Worm (Caenorhabditis elegans) whole organism, early embryonic: ENCODE data around the gene ttr-48.

ENCODE experiments used
- F13C5.2 ChIP-seq: sonication (generic microtip); optimal IDR thresholded peaks from 2 replicates; lab custom pipeline; 2017; ENCODE audit warnings: mild to moderate bottlenecking, missing genetic modification characterization, inconsistent platforms, missing compliant biosample characterization
- ama-1 ChIP-seq: fragments of 150-350 bp; optimal IDR thresholded peaks from 2 replicates; lab custom pipeline; 2014
- ceh-36 ChIP-seq: sonication (generic microtip); optimal IDR thresholded peaks from 2 replicates; lab custom pipeline; 2016; ENCODE audit warnings: missing genetic modification characterization, inconsistent platforms, missing compliant biosample characterization
- flt-1 ChIP-seq: fragments of 200-800 bp; sonication (Bioruptor generic); IDR thresholded peaks from 2 replicates; pipeline ENCODE4 v1.3.6; 2022; ENCODE audit warnings: missing genetic modification characterization, missing compliant biosample characterization
- hmbx-1 ChIP-seq: sonication (generic microtip); optimal IDR thresholded peaks from 2 replicates; lab custom pipeline; 2016; ENCODE audit warnings: mild to moderate bottlenecking, missing genetic modification characterization, missing compliant biosample characterization
- hmg-4 ChIP-seq: fragments of 200-800 bp; sonication (Bioruptor generic); optimal IDR thresholded peaks from 2 replicates; lab custom pipeline; 2018; ENCODE audit warnings: mild to moderate bottlenecking, missing genetic modification characterization, missing compliant biosample characterization
- tbx-11 ChIP-seq: fragments of 200-800 bp; sonication (Bioruptor generic); IDR thresholded peaks from 2 replicates; pipeline ENCODE4 v1.3.6; 2022; ENCODE audit warnings: missing genetic modification characterization, missing compliant biosample characterization
- tra-4 ChIP-seq: sonication (generic microtip); optimal IDR thresholded peaks from 2 replicates; lab custom pipeline; 2017; ENCODE audit warnings: missing genetic modification characterization, missing compliant biosample characterization

DNA sequence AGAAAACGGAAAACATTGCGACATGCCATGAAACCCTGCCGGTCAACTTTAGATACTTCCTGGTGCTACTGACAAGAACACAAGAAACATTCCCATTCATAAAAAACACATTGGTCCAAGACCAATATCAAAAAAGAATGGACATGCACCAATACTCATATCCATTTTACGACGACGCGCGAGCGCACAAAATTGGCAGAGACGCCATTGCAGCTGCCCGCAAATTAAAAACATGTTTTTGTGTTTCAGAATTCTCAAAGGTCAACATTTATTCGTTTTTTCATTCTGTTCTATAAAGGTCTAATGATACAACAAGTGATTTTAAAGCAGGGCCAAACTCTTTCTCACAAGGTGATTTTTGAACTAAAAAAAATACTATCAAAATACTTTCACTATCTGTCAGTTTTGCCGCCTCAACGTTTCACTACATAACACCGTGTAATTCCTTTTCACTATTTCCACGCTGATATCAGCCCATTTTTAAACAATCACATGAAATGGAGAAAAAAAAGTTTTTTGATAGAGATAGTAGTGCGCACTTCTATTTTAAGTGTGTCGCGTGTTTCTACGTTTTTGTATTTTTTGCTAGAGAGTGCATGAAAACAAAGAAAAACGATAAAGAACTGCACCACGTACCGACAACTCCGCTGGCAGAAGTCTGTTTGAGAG is 23.3 kb downstream of the ttr-48 start:
- TF ChIP-seq ama-1 (no peak), hmbx-1 (no peak), ceh-36 (tag; lab: Kevin White, UChicago) (no peak), F13C5.2 (no peak), hmg-4 (GFP tag; lab: Kevin White, UChicago) (no peak), tbx-11 (GFP tag; lab: Robert Waterston, UW) (no peak), tra-4 (tag; lab: Kevin White, UChicago) (no peak), flt-1 (no peak)
